Fruit fly (Drosophila melanogaster) whole organism, embryonic: ENCODE data around the gene CG45079.

Experiments
- ATbp ChIP-seq: fragments of 200-800 bp; sonication (Bioruptor generic); optimal IDR thresholded peaks from 2 replicates; lab custom pipeline; 2017; ENCODE audit warnings: missing biosample characterization, mild to moderate bottlenecking, missing genetic modification characterization, missing genetic modification reagents
- Awh ChIP-seq: fragments of 200-800 bp; sonication (Bioruptor generic); IDR thresholded peaks from 2 replicates; pipeline ENCODE4, ENCODE4 v1.3.6; 2022; ENCODE audit warnings: missing biosample characterization, missing genetic modification characterization
- BEAF-32 ChIP-seq: fragments of 200-800 bp; sonication (Bioruptor generic); optimal IDR thresholded peaks from 3 replicates; lab custom pipeline; 2017; ENCODE audit warnings: missing biosample characterization, missing genetic modification characterization, mild to moderate bottlenecking, moderate library complexity, missing genetic modification reagents
- CG10267 ChIP-seq: fragments of 200-800 bp; sonication (Bioruptor generic); optimal IDR thresholded peaks from 2 replicates; lab custom pipeline; 2018; ENCODE audit warnings: missing biosample characterization, mild to moderate bottlenecking, missing genetic modification characterization, moderate library complexity
- CG10431 ChIP-seq: fragments of 200-800 bp; sonication (Bioruptor generic); optimal IDR thresholded peaks from 3 replicates; lab custom pipeline; 2018; ENCODE audit warnings: missing biosample characterization, mild to moderate bottlenecking, missing genetic modification characterization
- CG10462 ChIP-seq: fragments of 200-800 bp; sonication (Bioruptor generic); optimal IDR thresholded peaks from 2 replicates; lab custom pipeline; 2016; ENCODE audit warnings: missing biosample characterization, missing genetic modification characterization
- CG11696 ChIP-seq: fragments of 200-800 bp; sonication (Bioruptor generic); IDR thresholded peaks from 2 replicates; pipeline ENCODE4 v1.3.6; 2022; ENCODE audit warnings: missing biosample characterization, missing genetic modification characterization
- CG12391 ChIP-seq: fragments of 200-800 bp; sonication (Bioruptor generic); optimal IDR thresholded peaks from 3 replicates; lab custom pipeline; 2018; ENCODE audit warnings: missing biosample characterization, mild to moderate bottlenecking, missing genetic modification characterization, moderate library complexity
- CG13624 ChIP-seq: fragments of 200-800 bp; sonication (Bioruptor generic); optimal IDR thresholded peaks from 2 replicates; lab custom pipeline; 2016; ENCODE audit warnings: missing biosample characterization, missing genetic modification characterization
- CG14014 ChIP-seq: fragments of 200-800 bp; sonication (Bioruptor generic); IDR thresholded peaks from 2 replicates; pipeline ENCODE4 v1.3.6; 2022; ENCODE audit warnings: missing biosample characterization, missing genetic modification characterization
- CG15269 ChIP-seq: fragments of 200-800 bp; sonication (Bioruptor generic); optimal IDR thresholded peaks from 2 replicates; lab custom pipeline; 2018; ENCODE audit warnings: missing biosample characterization, mild to moderate bottlenecking, missing genetic modification characterization, moderate library complexity
- CG18262 ChIP-seq: fragments of 200-800 bp; optimal IDR thresholded peaks from 3 replicates; lab custom pipeline; 2019; ENCODE audit warnings: missing biosample characterization, mild to moderate bottlenecking, missing genetic modification characterization, moderate library complexity
- CG31365 ChIP-seq: fragments of 200-800 bp; sonication (Bioruptor generic); optimal IDR thresholded peaks from 2 replicates; lab custom pipeline; 2018; ENCODE audit warnings: missing biosample characterization, mild to moderate bottlenecking, missing genetic modification characterization
- CG3838 ChIP-seq: fragments of 200-800 bp; sonication (Bioruptor generic); optimal IDR thresholded peaks from 3 replicates; lab custom pipeline; 2016; ENCODE audit warnings: missing biosample characterization, missing genetic modification characterization
- CG4707 ChIP-seq: fragments of 200-800 bp; sonication (Bioruptor generic); optimal IDR thresholded peaks from 2 replicates; lab custom pipeline; 2018; ENCODE audit warnings: missing biosample characterization, mild to moderate bottlenecking, missing genetic modification characterization, moderate library complexity
- CG6813 ChIP-seq: fragments of 200-800 bp; sonication (Bioruptor generic); optimal IDR thresholded peaks from 2 replicates; lab custom pipeline; 2017; ENCODE audit warnings: missing biosample characterization, missing genetic modification characterization, mild to moderate bottlenecking, moderate library complexity, missing genetic modification reagents
- CG9876 ChIP-seq: fragments of 200-800 bp; sonication (Bioruptor generic); optimal IDR thresholded peaks from 2 replicates; lab custom pipeline; 2016; ENCODE audit warnings: missing biosample characterization, missing genetic modification characterization
- CkIIα-i1 ChIP-seq: fragments of 200-800 bp; sonication (Bioruptor generic); IDR thresholded peaks from 2 replicates; pipeline ENCODE4 v1.3.6; 2022; ENCODE audit warnings: missing biosample characterization, missing genetic modification characterization
- CrebB ChIP-seq: fragments of 200-800 bp; sonication (Bioruptor generic); optimal IDR thresholded peaks from 3 replicates; lab custom pipeline; 2018; ENCODE audit warnings: missing biosample characterization, mild to moderate bottlenecking, missing genetic modification characterization
- Dek ChIP-seq: fragments of 200-800 bp; sonication (Bioruptor generic); optimal IDR thresholded peaks from 3 replicates; lab custom pipeline; 2019; ENCODE audit warnings: missing biosample characterization, mild to moderate bottlenecking, missing genetic modification characterization, moderate library complexity
- Dip2 ChIP-seq: fragments of 200-800 bp; sonication (Bioruptor generic); IDR thresholded peaks from 2 replicates; pipeline ENCODE4 v1.3.6; 2022; ENCODE audit warnings: missing biosample characterization, missing genetic modification characterization
- Hand ChIP-seq: fragments of 200-800 bp; sonication (Bioruptor generic); optimal IDR thresholded peaks from 2 replicates; lab custom pipeline; 2017; ENCODE audit warnings: mild to moderate bottlenecking, missing biosample characterization, missing genetic modification reagents, missing genetic modification characterization
- HmgZ ChIP-seq: fragments of 200-800 bp; sonication (Bioruptor generic); optimal IDR thresholded peaks from 2 replicates; lab custom pipeline; 2018; ENCODE audit warnings: missing biosample characterization, mild to moderate bottlenecking, missing genetic modification characterization
- Hr3 ChIP-seq: fragments of 200-800 bp; sonication (Bioruptor generic); optimal IDR thresholded peaks from 3 replicates; lab custom pipeline; 2016; ENCODE audit warnings: missing biosample characterization, missing genetic modification characterization
- Hsf ChIP-seq: fragments of 200-800 bp; sonication (Bioruptor generic); optimal IDR thresholded peaks from 3 replicates; lab custom pipeline; 2016; ENCODE audit warnings: missing biosample characterization, missing genetic modification characterization
- Kr ChIP-seq: fragments of 200-800 bp; sonication (Bioruptor generic); optimal IDR thresholded peaks from 2 replicates; lab custom pipeline; 2017; ENCODE audit warnings: missing biosample characterization, mild to moderate bottlenecking, missing genetic modification characterization
- MESR4 ChIP-seq: fragments of 200-800 bp; sonication (Bioruptor generic); optimal IDR thresholded peaks from 2 replicates; lab custom pipeline; 2018; ENCODE audit warnings: missing biosample characterization, mild to moderate bottlenecking, missing genetic modification characterization, moderate library complexity
- NFAT ChIP-seq: fragments of 200-800 bp; sonication (Bioruptor generic); IDR thresholded peaks from 2 replicates; pipeline ENCODE4 v1.3.6; 2022; ENCODE audit warnings: missing biosample characterization, missing genetic modification characterization
- Pdp1 ChIP-seq, 2 experiments: fragments of 200-800 bp; sonication (Bioruptor generic); optimal IDR thresholded peaks; 3 replicates each; lab custom pipeline; 2016; ENCODE audit warnings: missing biosample characterization in 2 of 2, missing genetic modification characterization in 2 of 2, mild to moderate bottlenecking in 1 of 2, moderate library complexity in 1 of 2
- Rx ChIP-seq: fragments of 200-800 bp; sonication (Bioruptor generic); IDR thresholded peaks from 2 replicates; pipeline ENCODE4 v1.3.6; 2022; ENCODE audit warnings: missing biosample characterization, missing genetic modification characterization
- Taf1 ChIP-seq: fragments of 200-800 bp; sonication (Bioruptor generic); IDR thresholded peaks from 2 replicates; pipeline ENCODE4 v1.3.6; 2022; ENCODE audit warnings: missing biosample characterization, missing genetic modification characterization
- chm ChIP-seq: fragments of 200-800 bp; sonication (Bioruptor generic); IDR thresholded peaks from 2 replicates; pipeline ENCODE4 v1.3.6; 2022; ENCODE audit warnings: missing biosample characterization, missing genetic modification characterization
- ci ChIP-seq: fragments of 200-800 bp; sonication (Bioruptor generic); IDR thresholded peaks from 3 replicates; pipeline ENCODE4 v1.3.6; 2022; ENCODE audit warnings: missing biosample characterization, missing genetic modification characterization
- dimm ChIP-seq: fragments of 200-800 bp; sonication (Bioruptor generic); IDR thresholded peaks from 2 replicates; pipeline ENCODE4 v1.3.6; 2022; ENCODE audit warnings: missing biosample characterization, missing genetic modification characterization
- dmrt99B ChIP-seq: fragments of 200-800 bp; sonication (Bioruptor generic); optimal IDR thresholded peaks from 2 replicates; lab custom pipeline; 2018; ENCODE audit warnings: missing biosample characterization, mild to moderate bottlenecking, missing genetic modification characterization, moderate library complexity
- ewg ChIP-seq: fragments of 200-800 bp; sonication (Bioruptor generic); optimal IDR thresholded peaks from 3 replicates; lab custom pipeline; 2017; ENCODE audit warnings: mild to moderate bottlenecking, missing biosample characterization, missing genetic modification reagents, missing genetic modification characterization
- ftz-f1 ChIP-seq: fragments of 200-800 bp; sonication (Bioruptor generic); optimal IDR thresholded peaks from 2 replicates; lab custom pipeline; 2016; ENCODE audit warnings: missing biosample characterization, missing genetic modification characterization
- fu2 ChIP-seq: fragments of 200-800 bp; sonication (Bioruptor generic); optimal IDR thresholded peaks from 2 replicates; lab custom pipeline; 2016; ENCODE audit warnings: missing biosample characterization, missing genetic modification characterization
- kah ChIP-seq: fragments of 200-800 bp; sonication (Bioruptor generic); optimal IDR thresholded peaks from 2 replicates; lab custom pipeline; 2018; ENCODE audit warnings: missing biosample characterization, mild to moderate bottlenecking, missing genetic modification characterization
- peb ChIP-seq: fragments of 200-800 bp; sonication (Bioruptor generic); IDR thresholded peaks from 2 replicates; pipeline ENCODE4 v1.3.6; 2022; ENCODE audit warnings: missing biosample characterization, missing genetic modification characterization
- prd ChIP-seq, 3 experiments: fragments of >200 bp in 2 of 3; fragments of 200-800 bp in 1 of 3; sonication (Bioruptor generic) in 1 of 3; optimal IDR thresholded peaks in 2 of 3; IDR thresholded peaks in 1 of 3; 2 replicates in 2 of 3; 3 replicates in 1 of 3; pipeline versions ENCODE4 v1.3.6 to Lab custom; 2017 to 2022; ENCODE audit warnings: missing biosample characterization in 1 of 3, missing genetic modification characterization in 1 of 3
- psq ChIP-seq: fragments of 200-800 bp; sonication (Bioruptor generic); optimal IDR thresholded peaks from 2 replicates; lab custom pipeline; 2017; ENCODE audit warnings: missing biosample characterization, missing genetic modification characterization
- sens ChIP-seq: fragments of 200-800 bp; sonication (Bioruptor generic); peaks from one replicate; lab custom pipeline; 2016; ENCODE audit warnings: missing biosample characterization, missing genetic modification characterization
- slou ChIP-seq: fragments of 200-800 bp; sonication (Bioruptor generic); optimal IDR thresholded peaks from 3 replicates; lab custom pipeline; 2016; ENCODE audit warnings: missing biosample characterization, missing genetic modification characterization
- sr ChIP-seq: fragments of 200-800 bp; sonication (Bioruptor generic); IDR thresholded peaks from 3 replicates; pipeline ENCODE4 v1.3.6; 2022; ENCODE audit warnings: missing biosample characterization, missing genetic modification characterization
- stc ChIP-seq: fragments of 200-800 bp; sonication (Bioruptor generic); IDR thresholded peaks from 2 replicates; pipeline ENCODE4 v1.3.6; 2022; ENCODE audit warnings: missing biosample characterization, missing genetic modification characterization
- tgo ChIP-seq: fragments of 200-800 bp; sonication (Bioruptor generic); IDR thresholded peaks from 3 replicates; pipeline ENCODE4 v1.3.6; 2022; ENCODE audit warnings: missing biosample characterization, missing genetic modification characterization
- usp ChIP-seq: fragments of >200 bp; optimal IDR thresholded peaks from 2 replicates; lab custom pipeline; 2017; ENCODE audit warnings: missing biosample characterization, missing genetic modification characterization
- wor ChIP-seq: fragments of 200-800 bp; sonication (Bioruptor generic); IDR thresholded peaks from 2 replicates; pipeline ENCODE4 v1.3.6; 2022; ENCODE audit warnings: missing biosample characterization, missing genetic modification characterization
- zf30C ChIP-seq: fragments of 200-800 bp; sonication (Bioruptor generic); optimal IDR thresholded peaks from 3 replicates; lab custom pipeline; 2018; ENCODE audit warnings: missing biosample characterization, mild to moderate bottlenecking, missing genetic modification characterization

CG45079 gene

DNA sequence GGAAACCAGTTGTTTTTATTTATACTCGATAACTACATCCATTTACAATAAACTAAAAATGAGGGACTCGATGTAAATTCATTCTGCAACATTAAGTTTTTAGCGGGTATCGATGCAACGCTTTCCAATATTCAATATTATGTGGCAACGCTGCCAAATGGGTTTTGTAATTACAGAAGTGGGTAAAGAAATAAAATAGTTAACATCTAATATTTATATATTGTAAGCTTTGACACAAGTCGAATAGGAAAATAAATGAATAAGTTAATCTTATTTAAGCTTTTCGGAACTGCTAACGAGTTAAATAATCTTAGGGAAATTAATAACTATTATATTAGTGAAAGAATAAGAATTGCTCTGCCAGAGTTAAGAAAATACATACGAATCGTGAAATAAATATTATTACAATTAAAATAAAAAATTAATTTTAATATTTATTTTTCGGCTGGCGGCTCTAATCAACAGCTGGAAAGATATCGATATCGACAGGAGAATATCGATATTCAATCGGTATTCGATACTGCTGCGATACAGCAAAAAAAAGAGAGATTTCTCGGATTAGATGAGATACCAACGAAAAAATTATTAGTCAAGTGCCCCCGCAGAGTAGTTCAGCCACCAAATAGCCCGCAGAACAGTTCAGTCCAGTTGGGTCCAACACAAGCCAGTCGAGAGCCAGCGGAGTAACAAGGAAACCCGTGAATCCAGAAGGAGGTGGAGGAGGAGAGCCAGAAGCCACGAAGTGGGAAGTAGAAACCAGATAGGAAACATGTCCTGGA lies 39.1 kb upstream of the CG45079 start, which contains the start of gene GckIII (continued):
- TF ChIP-seq CG31365 (tag; lab: Kevin White, UChicago) (no peak), Awh (GFP tag; lab: Robert Waterston, UW) (no peak), Pdp1 (GFP tag; optimal IDR thresholded peaks at IDR 0.05; lab: Kevin White, UChicago) (peak in 1 of 2 experiments; percentile 11), wor (no peak), MESR4 (GFP tag; lab: Kevin White, UChicago) (peak; percentile 89), CG11696 (GFP tag; lab: Robert Waterston, UW) (no peak), dmrt99B (tag; lab: Kevin White, UChicago) (no peak), CG10431 (no peak), kah (GFP tag; lab: Kevin White, UChicago) (no peak), sens (GFP tag; lab: Kevin White, UChicago) (peak; percentile 82), CG10267 (tag; lab: Kevin White, UChicago) (peak; percentile 55), Dip2 (no peak), Hand (GFP tag; lab: Kevin White, UChicago) (no peak), CG15269 (tag; lab: Kevin White, UChicago) (no peak), CrebB (no peak), Taf1 (GFP tag; lab: Robert Waterston, UW) (no peak), CG12391 (tag; lab: Kevin White, UChicago) (peak; percentile 26), HmgZ (tag; lab: Kevin White, UChicago) (no peak), sr (GFP tag; lab: Robert Waterston, UW) (no peak), Kr (GFP tag; lab: Kevin White, UChicago) (no peak), chm (GFP tag; lab: Robert Waterston, UW) (no peak), BEAF-32 (GFP tag; lab: Kevin White, UChicago) (peak; percentile 74), CkIIα-i1 (GFP tag; lab: Robert Waterston, UW) (no peak), fu2 (no peak), zf30C (GFP tag; lab: Kevin White, UChicago) (no peak), prd (optimal IDR thresholded peaks at IDR 0.05; lab: Kevin White, UChicago) (no peak), prd (GFP tag; IDR thresholded peaks at IDR 0.05; lab: Robert Waterston, UW) (no peak), usp (GFP tag; lab: Kevin White, UChicago) (no peak), ATbp (GFP tag; lab: Kevin White, UChicago) (no peak), Hr3 (GFP tag; lab: Kevin White, UChicago) (no peak), tgo (no peak), CG6813 (GFP tag; lab: Kevin White, UChicago) (no peak), CG18262 (tag; lab: Kevin White, UChicago) (peak; percentile 19), CG4707 (GFP tag; lab: Kevin White, UChicago) (no peak), CG9876 (GFP tag; lab: Kevin White, UChicago) (no peak), peb (GFP tag; lab: Robert Waterston, UW) (no peak), CG14014 (GFP tag; lab: Robert Waterston, UW) (no peak), CG10462 (GFP tag; lab: Kevin White, UChicago) (no peak), dimm (no peak), ftz-f1 (GFP tag; lab: Kevin White, UChicago) (no peak), slou (GFP tag; lab: Kevin White, UChicago) (no peak), ci (no peak), stc (GFP tag; lab: Robert Waterston, UW) (no peak), ewg (GFP tag; lab: Kevin White, UChicago) (no peak), psq (GFP tag; lab: Kevin White, UChicago) (no peak), NFAT (no peak), CG13624 (no peak), Hsf (GFP tag; lab: Kevin White, UChicago) (no peak), CG3838 (GFP tag; lab: Kevin White, UChicago) (no peak), Dek (no peak), Rx (GFP tag; lab: Robert Waterston, UW) (no peak)
